Fruit fly (Drosophila melanogaster): Measurements from ENCODE around the gene neo.

dm6 chr3R:29869350-29869688 lies 50.4 kb downstream of the neo start, which contains the start of gene CG34133:
- TF ChIP-seq D (optimal IDR thresholded peaks at IDR 0.05) = no peak
- no peak for TF ChIP-seq D (GFP tag; optimal IDR thresholded peaks at IDR 0.05)
- TF ChIP-seq lilli (GFP tag; optimal IDR thresholded peaks at IDR 0.05) = no peak
- TF ChIP-seq NfI (GFP tag; optimal IDR thresholded peaks at IDR 0.05) = no peak
- TF ChIP-seq btn (GFP tag; optimal IDR thresholded peaks at IDR 0.05) = no peak
- no peak for TF ChIP-seq CG30431 (GFP tag; optimal IDR thresholded peaks at IDR 0.05)
- TF ChIP-seq ems (GFP tag; optimal IDR thresholded peaks at IDR 0.05) = no peak

Data from whole organism, embryonic.